Fruit fly (Drosophila melanogaster) whole organism, embryonic: ENCODE results near the gene CG8136.

Experiments used
- Abd-B ChIP-seq: fragments of 200-800 bp; sonication (Bioruptor generic); optimal IDR thresholded peaks from 2 replicates; lab custom pipeline; 2018; ENCODE audit warnings: missing biosample characterization, mild to moderate bottlenecking, missing genetic modification characterization, moderate library complexity
- CG11504 ChIP-seq: fragments of 200-800 bp; sonication (Bioruptor generic); optimal IDR thresholded peaks from 3 replicates; lab custom pipeline; 2019; ENCODE audit warnings: missing biosample characterization, mild to moderate bottlenecking, missing genetic modification characterization, moderate library complexity
- CG12104 ChIP-seq: fragments of 200-800 bp; sonication (Bioruptor generic); optimal IDR thresholded peaks from 3 replicates; lab custom pipeline; 2016; ENCODE audit warnings: missing biosample characterization, missing genetic modification characterization
- CG12659 ChIP-seq: fragments of 200-800 bp; sonication (Bioruptor generic); optimal IDR thresholded peaks from 3 replicates; lab custom pipeline; 2017; ENCODE audit warnings: mild to moderate bottlenecking, missing biosample characterization, missing genetic modification reagents, missing genetic modification characterization
- CG14860 ChIP-seq: fragments of 200-800 bp; sonication (Bioruptor generic); IDR thresholded peaks from 3 replicates; pipeline ENCODE4 v1.3.6; 2022; ENCODE audit warnings: missing biosample characterization, missing genetic modification characterization; ENCODE audit not compliant: partially characterized antibody
- CG17328 ChIP-seq: fragments of 200-800 bp; sonication (Bioruptor generic); IDR thresholded peaks from 2 replicates; pipeline ENCODE4 v1.3.6; 2022; ENCODE audit warnings: missing biosample characterization, missing genetic modification characterization
- CG17568 ChIP-seq: fragments of 200-800 bp; sonication (Bioruptor generic); optimal IDR thresholded peaks from 2 replicates; lab custom pipeline; 2018; ENCODE audit warnings: missing biosample characterization, mild to moderate bottlenecking, missing genetic modification characterization, moderate library complexity
- CG33213 ChIP-seq: fragments of 200-800 bp; sonication (Bioruptor generic); optimal IDR thresholded peaks from 3 replicates; lab custom pipeline; 2016; ENCODE audit warnings: missing biosample characterization, missing genetic modification characterization
- CG4617 ChIP-seq: fragments of 200-800 bp; sonication (Bioruptor generic); optimal IDR thresholded peaks from 3 replicates; lab custom pipeline; 2016; ENCODE audit warnings: missing biosample characterization, missing genetic modification characterization, borderline replicate concordance
- CG5953 ChIP-seq: fragments of 200-800 bp; sonication (Bioruptor generic); IDR thresholded peaks from 2 replicates; pipeline ENCODE4 v1.3.6; 2022; ENCODE audit warnings: missing biosample characterization, missing genetic modification characterization
- D19B ChIP-seq: fragments of 200-800 bp; sonication (Bioruptor generic); optimal IDR thresholded peaks from 2 replicates; lab custom pipeline; 2017; ENCODE audit warnings: missing biosample characterization, mild to moderate bottlenecking, missing genetic modification characterization
- Dbx ChIP-seq: fragments of 200-800 bp; sonication (Bioruptor generic); IDR thresholded peaks from 3 replicates; pipeline ENCODE4 v1.3.6; 2022; ENCODE audit warnings: missing biosample characterization, missing genetic modification characterization
- Deaf1 ChIP-seq: fragments of 200-800 bp; optimal IDR thresholded peaks from 3 replicates; lab custom pipeline; 2019; ENCODE audit warnings: missing biosample characterization, mild to moderate bottlenecking, missing genetic modification characterization, moderate library complexity
- Dip2 ChIP-seq: fragments of 200-800 bp; sonication (Bioruptor generic); IDR thresholded peaks from 2 replicates; pipeline ENCODE4 v1.3.6; 2022; ENCODE audit warnings: missing biosample characterization, missing genetic modification characterization
- Dp ChIP-seq: fragments of 200-800 bp; sonication (Bioruptor generic); optimal IDR thresholded peaks from 2 replicates; lab custom pipeline; 2018; ENCODE audit warnings: missing biosample characterization, mild to moderate bottlenecking, missing genetic modification characterization, moderate library complexity
- Drgx ChIP-seq: fragments of 200-800 bp; sonication (Bioruptor generic); IDR thresholded peaks from 2 replicates; pipeline ENCODE4 v1.3.6; 2022; ENCODE audit warnings: missing biosample characterization, missing genetic modification characterization
- ERR ChIP-seq: fragments of 200-800 bp; sonication (Bioruptor generic); optimal IDR thresholded peaks from 2 replicates; lab custom pipeline; 2016; ENCODE audit warnings: missing biosample characterization, missing genetic modification characterization
- Hand ChIP-seq: fragments of 200-800 bp; sonication (Bioruptor generic); optimal IDR thresholded peaks from 2 replicates; lab custom pipeline; 2017; ENCODE audit warnings: mild to moderate bottlenecking, missing biosample characterization, missing genetic modification reagents, missing genetic modification characterization
- Lhr ChIP-seq: fragments of 200-800 bp; sonication (Bioruptor generic); optimal IDR thresholded peaks from 3 replicates; lab custom pipeline; 2017; ENCODE audit warnings: mild to moderate bottlenecking, missing biosample characterization, missing genetic modification reagents, missing genetic modification characterization
- Nf-YA ChIP-seq: fragments of 200-800 bp; sonication (Bioruptor generic); IDR thresholded peaks from 2 replicates; pipeline ENCODE4 v1.3.6; 2022; ENCODE audit warnings: missing biosample characterization, missing genetic modification characterization
- Six4 ChIP-seq: fragments of 200-800 bp; sonication (Bioruptor generic); optimal IDR thresholded peaks from 2 replicates; lab custom pipeline; 2016; ENCODE audit warnings: missing biosample characterization, missing genetic modification characterization
- Spps ChIP-seq: fragments of 200-800 bp; sonication (Bioruptor generic); optimal IDR thresholded peaks from 2 replicates; lab custom pipeline; 2018; ENCODE audit warnings: missing biosample characterization, mild to moderate bottlenecking, missing genetic modification characterization
- Stat92E ChIP-seq, 3 experiments: fragments of >200 bp in 2 of 3; fragments of 200-800 bp in 1 of 3; sonication (Bioruptor generic) in 1 of 3; optimal IDR thresholded peaks; 2 replicates each; lab custom pipeline; 2017 to 2019; ENCODE audit warnings: missing biosample characterization in 3 of 3, missing genetic modification characterization in 3 of 3, mild to moderate bottlenecking in 1 of 3, moderate library complexity in 1 of 3
- ab ChIP-seq: fragments of 200-800 bp; sonication (Bioruptor generic); optimal IDR thresholded peaks from 2 replicates; lab custom pipeline; 2016; ENCODE audit warnings: missing biosample characterization, missing genetic modification characterization
- abd-A ChIP-seq: fragments of 200-800 bp; sonication (Bioruptor generic); optimal IDR thresholded peaks from 3 replicates; lab custom pipeline; 2019; ENCODE audit warnings: missing biosample characterization, mild to moderate bottlenecking, missing genetic modification characterization, moderate library complexity
- amos ChIP-seq: fragments of 200-800 bp; sonication (Bioruptor generic); IDR thresholded peaks from 2 replicates; pipeline ENCODE4 v1.3.6; 2022; ENCODE audit warnings: missing biosample characterization, missing genetic modification characterization; ENCODE audit not compliant: partially characterized antibody
- ash1 ChIP-seq: fragments of 200-800 bp; sonication (Bioruptor generic); optimal IDR thresholded peaks from 2 replicates; lab custom pipeline; 2018; ENCODE audit warnings: missing biosample characterization, mild to moderate bottlenecking, missing genetic modification characterization
- az2 ChIP-seq: fragments of 200-800 bp; sonication (Bioruptor generic); optimal IDR thresholded peaks from 3 replicates; lab custom pipeline; 2016; ENCODE audit warnings: missing biosample characterization, missing genetic modification characterization
- bowl ChIP-seq: fragments of 200-800 bp; sonication (Bioruptor generic); IDR thresholded peaks from 2 replicates; pipeline ENCODE4 v1.3.6; 2022; ENCODE audit warnings: missing biosample characterization, missing genetic modification characterization
- btn ChIP-seq: fragments of 200-800 bp; sonication (Bioruptor generic); optimal IDR thresholded peaks from 2 replicates; lab custom pipeline; 2016; ENCODE audit warnings: missing biosample characterization, missing genetic modification characterization
- chif ChIP-seq, 2 experiments: fragments of 200-800 bp; sonication (Bioruptor generic); optimal IDR thresholded peaks; 3 replicates each; lab custom pipeline; 2016; ENCODE audit warnings: missing biosample characterization in 2 of 2, missing genetic modification characterization in 2 of 2
- crp ChIP-seq, 2 experiments: fragments of 200-800 bp; sonication (Bioruptor generic); optimal IDR thresholded peaks; 2 replicates in 1 of 2; 3 replicates in 1 of 2; lab custom pipeline; 2017; ENCODE audit warnings: missing biosample characterization in 2 of 2, missing genetic modification characterization in 2 of 2, mild to moderate bottlenecking in 1 of 2, moderate library complexity in 1 of 2
- dan ChIP-seq: fragments of 200-800 bp; sonication (Bioruptor generic); IDR thresholded peaks from 2 replicates; pipeline ENCODE4 v1.3.6; 2022; ENCODE audit warnings: missing biosample characterization, missing genetic modification characterization
- disco-r ChIP-seq: fragments of 200-800 bp; sonication (Bioruptor generic); optimal IDR thresholded peaks from 2 replicates; lab custom pipeline; 2016; ENCODE audit warnings: missing biosample characterization, missing genetic modification characterization
- dmrt99B ChIP-seq: fragments of 200-800 bp; sonication (Bioruptor generic); optimal IDR thresholded peaks from 2 replicates; lab custom pipeline; 2018; ENCODE audit warnings: missing biosample characterization, mild to moderate bottlenecking, missing genetic modification characterization, moderate library complexity
- fd3F ChIP-seq: fragments of 200-800 bp; sonication (Bioruptor generic); optimal IDR thresholded peaks from 2 replicates; lab custom pipeline; 2018; ENCODE audit warnings: missing biosample characterization, mild to moderate bottlenecking, missing genetic modification characterization, moderate library complexity
- ftz-f1 ChIP-seq: fragments of 200-800 bp; sonication (Bioruptor generic); optimal IDR thresholded peaks from 2 replicates; lab custom pipeline; 2016; ENCODE audit warnings: missing biosample characterization, missing genetic modification characterization
- gsb ChIP-seq: fragments of 200-800 bp; sonication (Bioruptor generic); IDR thresholded peaks from 2 replicates; pipeline ENCODE4 v1.3.6; 2022; ENCODE audit warnings: missing biosample characterization, missing genetic modification characterization
- jing ChIP-seq: fragments of 200-800 bp; sonication (Bioruptor generic); optimal IDR thresholded peaks from 2 replicates; lab custom pipeline; 2018; ENCODE audit warnings: missing biosample characterization, mild to moderate bottlenecking, missing genetic modification characterization
- lab ChIP-seq: fragments of 200-800 bp; sonication (Bioruptor generic); optimal IDR thresholded peaks from 3 replicates; lab custom pipeline; 2017; ENCODE audit warnings: missing biosample characterization, missing genetic modification characterization, mild to moderate bottlenecking, moderate library complexity, missing genetic modification reagents
- lmd ChIP-seq: fragments of 200-800 bp; sonication (Bioruptor generic); IDR thresholded peaks from 2 replicates; pipeline ENCODE4 v1.3.6; 2022; ENCODE audit warnings: missing biosample characterization, missing genetic modification characterization
- nau ChIP-seq: fragments of 200-800 bp; sonication (Bioruptor generic); optimal IDR thresholded peaks from 3 replicates; lab custom pipeline; 2017; ENCODE audit warnings: missing biosample characterization, mild to moderate bottlenecking, missing genetic modification characterization, missing genetic modification reagents
- nmo ChIP-seq: fragments of 200-800 bp; sonication (Bioruptor generic); optimal IDR thresholded peaks from 2 replicates; lab custom pipeline; 2018; ENCODE audit warnings: missing biosample characterization, mild to moderate bottlenecking, missing genetic modification characterization, moderate library complexity
- pb ChIP-seq: fragments of 200-800 bp; sonication (Bioruptor generic); optimal IDR thresholded peaks from 3 replicates; lab custom pipeline; 2016; ENCODE audit warnings: missing biosample characterization, missing genetic modification characterization
- phol ChIP-seq: fragments of 200-800 bp; sonication (Bioruptor generic); optimal IDR thresholded peaks from 3 replicates; lab custom pipeline; 2018; ENCODE audit warnings: missing biosample characterization, mild to moderate bottlenecking, missing genetic modification characterization, moderate library complexity
- scrt ChIP-seq: fragments of 200-800 bp; sonication (Bioruptor generic); optimal IDR thresholded peaks from 2 replicates; lab custom pipeline; 2018; ENCODE audit warnings: missing biosample characterization, mild to moderate bottlenecking, missing genetic modification characterization, moderate library complexity
- sisA ChIP-seq: fragments of 200-800 bp; sonication (Bioruptor generic); IDR thresholded peaks from 2 replicates; pipeline ENCODE4 v1.3.6; 2022; ENCODE audit warnings: missing biosample characterization, missing genetic modification characterization
- stc ChIP-seq: fragments of 200-800 bp; sonication (Bioruptor generic); IDR thresholded peaks from 2 replicates; pipeline ENCODE4 v1.3.6; 2022; ENCODE audit warnings: missing biosample characterization, missing genetic modification characterization
- tap ChIP-seq: fragments of 200-800 bp; optimal IDR thresholded peaks from 3 replicates; lab custom pipeline; 2019; ENCODE audit warnings: missing biosample characterization, mild to moderate bottlenecking, missing genetic modification characterization, moderate library complexity
- unc-4 ChIP-seq: fragments of 200-800 bp; sonication (Bioruptor generic); IDR thresholded peaks from 2 replicates; pipeline ENCODE4 v1.3.6; 2022; ENCODE audit warnings: missing biosample characterization, missing genetic modification characterization; ENCODE audit not compliant: partially characterized antibody

Gene CG8136

DNA sequence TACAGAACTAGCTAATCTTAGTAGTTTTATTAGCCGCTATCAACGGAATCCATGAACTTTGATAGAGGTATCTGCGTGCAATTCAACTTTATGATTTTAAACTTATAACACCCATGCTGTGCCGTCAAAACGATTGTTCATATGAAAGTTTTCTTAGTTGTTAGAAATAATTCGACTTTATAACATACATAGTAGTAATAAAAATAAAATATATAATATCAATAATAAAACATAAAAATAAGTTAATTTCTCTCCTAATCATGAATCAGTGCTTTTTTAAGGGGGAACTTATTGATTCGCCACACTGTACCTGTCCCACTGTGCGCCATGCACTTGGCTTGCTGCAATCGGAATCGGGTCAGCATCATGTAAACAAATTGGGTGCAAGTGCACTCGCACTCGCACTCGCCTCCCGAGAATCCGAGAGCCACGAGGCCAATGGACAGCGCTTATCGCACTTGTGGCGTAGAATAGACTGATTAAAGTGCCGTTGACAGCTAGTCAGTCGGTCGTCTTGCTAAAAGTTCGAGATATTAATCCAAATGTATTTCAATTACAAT is 9.2 kb upstream of the CG8136 start (continued):
- TF ChIP-seq amos (GFP tag; lab: Robert Waterston, UW) (no peak), CG17568 (GFP tag; lab: Kevin White, UChicago) (no peak), az2 (GFP tag; lab: Kevin White, UChicago) (no peak), CG12659 (GFP tag; lab: Kevin White, UChicago) (no peak), Hand (no peak), jing (GFP tag; lab: Kevin White, UChicago) (no peak), dmrt99B (tag; lab: Kevin White, UChicago) (peak; percentile 41), CG11504 (peak; percentile 49), Dip2 (no peak), Lhr (no peak), Spps (tag; lab: Kevin White, UChicago) (no peak), nmo (GFP tag; lab: Kevin White, UChicago) (peak; percentile 29), D19B (GFP tag; lab: Kevin White, UChicago) (no peak), pb (GFP tag; lab: Kevin White, UChicago) (no peak), CG33213 (no peak), Abd-B (GFP tag; lab: Kevin White, UChicago) (no peak), fd3F (no peak), stc (GFP tag; lab: Robert Waterston, UW) (no peak), dan (GFP tag; lab: Robert Waterston, UW) (no peak), unc-4 (GFP tag; lab: Robert Waterston, UW) (no peak), abd-A (tag; lab: Kevin White, UChicago) (no peak), Dbx (GFP tag; lab: Robert Waterston, UW) (no peak), disco-r (GFP tag; lab: Kevin White, UChicago) (no peak), nau (GFP tag; lab: Kevin White, UChicago) (no peak), CG5953 (GFP tag; lab: Robert Waterston, UW) (no peak), CG17328 (GFP tag; lab: Robert Waterston, UW) (peak; percentile 7; the same call in 1 of the 2 replicates), ERR (GFP tag; lab: Kevin White, UChicago) (no peak), Drgx (GFP tag; lab: Robert Waterston, UW) (peak; percentile 4; the same call in 1 of the 2 replicates), sisA (GFP tag; lab: Robert Waterston, UW) (no peak), lmd (GFP tag; lab: Robert Waterston, UW) (no peak), tap (peak; percentile 3), Stat92E (GFP tag; optimal IDR thresholded peaks at IDR 0.05; lab: Kevin White, UChicago) (no peak), Nf-YA (GFP tag; lab: Robert Waterston, UW) (no peak), scrt (no peak), Deaf1 (peak; percentile 69), gsb (GFP tag; lab: Robert Waterston, UW) (no peak), ftz-f1 (GFP tag; lab: Kevin White, UChicago) (no peak), ab (GFP tag; lab: Kevin White, UChicago) (no peak), Dp (GFP tag; lab: Kevin White, UChicago) (no peak), crp (GFP tag; optimal IDR thresholded peaks at IDR 0.05; lab: Kevin White, UChicago) (no peak), CG14860 (no peak), CG4617 (GFP tag; lab: Kevin White, UChicago) (no peak), ash1 (GFP tag; lab: Kevin White, UChicago) (no peak), phol (tag; lab: Kevin White, UChicago) (peak; percentile 19), CG12104 (GFP tag; lab: Kevin White, UChicago) (no peak), lab (GFP tag; lab: Kevin White, UChicago) (no peak), btn (GFP tag; lab: Kevin White, UChicago) (no peak), bowl (0 out of 2 replicates have a peak, but pooled peaks have one; percentile 12), chif (GFP tag; optimal IDR thresholded peaks at IDR 0.05; lab: Kevin White, UChicago) (no peak), Six4 (GFP tag; lab: Kevin White, UChicago) (no peak)
